Fruit fly (Drosophila melanogaster) whole organism, embryonic: ENCODE measurements around the gene CG14352.

Experiments
- Adf1 ChIP-seq: fragments of 200-800 bp; sonication (Bioruptor generic); IDR thresholded peaks from 2 replicates; pipeline ENCODE4 v1.3.6; 2022; ENCODE audit warnings: missing biosample characterization, missing genetic modification characterization
- Atf6 ChIP-seq: fragments of 200-800 bp; sonication (Bioruptor generic); IDR thresholded peaks from 2 replicates; pipeline ENCODE4 v1.3.6; 2022; ENCODE audit warnings: missing biosample characterization, missing genetic modification characterization
- B-H2 ChIP-seq: fragments of 200-800 bp; sonication (Bioruptor generic); optimal IDR thresholded peaks from 2 replicates; lab custom pipeline; 2018; ENCODE audit warnings: missing biosample characterization, mild to moderate bottlenecking, missing genetic modification characterization
- CG10543 ChIP-seq: fragments of 200-800 bp; sonication (Bioruptor generic); optimal IDR thresholded peaks from 3 replicates; lab custom pipeline; 2017; ENCODE audit warnings: missing biosample characterization, mild to moderate bottlenecking, missing genetic modification characterization, moderate library complexity
- CG11723 ChIP-seq: fragments of 200-800 bp; sonication (Bioruptor generic); optimal IDR thresholded peaks from 2 replicates; lab custom pipeline; 2017; ENCODE audit warnings: missing biosample characterization, mild to moderate bottlenecking, missing genetic modification characterization
- CG12236 ChIP-seq: fragments of 200-800 bp; sonication (Bioruptor generic); optimal IDR thresholded peaks from 2 replicates; lab custom pipeline; 2016; ENCODE audit warnings: missing biosample characterization, missing genetic modification characterization
- CG13424 ChIP-seq: fragments of 200-800 bp; sonication (Bioruptor generic); optimal IDR thresholded peaks from 2 replicates; lab custom pipeline; 2019; ENCODE audit warnings: missing biosample characterization, mild to moderate bottlenecking, missing genetic modification characterization, moderate library complexity
- CG16815 ChIP-seq: fragments of 200-800 bp; sonication (Bioruptor generic); optimal IDR thresholded peaks from 3 replicates; lab custom pipeline; 2017; ENCODE audit warnings: missing biosample characterization, mild to moderate bottlenecking, missing genetic modification characterization
- CG17385 ChIP-seq: fragments of 200-800 bp; sonication (Bioruptor generic); optimal IDR thresholded peaks from 3 replicates; lab custom pipeline; 2018; ENCODE audit warnings: missing biosample characterization, mild to moderate bottlenecking, missing genetic modification characterization
- CG1832 ChIP-seq: fragments of 200-800 bp; sonication (Bioruptor generic); optimal IDR thresholded peaks from 2 replicates; lab custom pipeline; 2017; ENCODE audit warnings: missing biosample characterization, mild to moderate bottlenecking, missing genetic modification characterization, inconsistent platforms
- CG2120 ChIP-seq: fragments of 200-800 bp; sonication (Bioruptor generic); optimal IDR thresholded peaks from 3 replicates; lab custom pipeline; 2016; ENCODE audit warnings: missing biosample characterization, missing genetic modification characterization
- CG4730 ChIP-seq: fragments of 200-800 bp; sonication (Bioruptor generic); IDR thresholded peaks from 2 replicates; pipeline ENCODE4 v1.3.6; 2022; ENCODE audit warnings: missing biosample characterization, missing genetic modification characterization
- CG7556 ChIP-seq: fragments of 200-800 bp; sonication (Bioruptor generic); optimal IDR thresholded peaks from 2 replicates; lab custom pipeline; 2017; ENCODE audit warnings: missing biosample characterization, mild to moderate bottlenecking, missing genetic modification characterization
- CG7839 ChIP-seq: fragments of 200-800 bp; sonication (Bioruptor generic); optimal IDR thresholded peaks from 3 replicates; lab custom pipeline; 2018; ENCODE audit warnings: missing biosample characterization, mild to moderate bottlenecking, missing genetic modification characterization, moderate library complexity
- CG7963 ChIP-seq: fragments of 200-800 bp; sonication (Bioruptor generic); IDR thresholded peaks from 3 replicates; pipeline ENCODE4 v1.3.6; 2022; ENCODE audit warnings: missing biosample characterization, missing genetic modification characterization; ENCODE audit not compliant: partially characterized antibody
- CG8924 ChIP-seq: fragments of 200-800 bp; optimal IDR thresholded peaks from 3 replicates; lab custom pipeline; 2019; ENCODE audit warnings: missing biosample characterization, mild to moderate bottlenecking, missing genetic modification characterization, moderate library complexity
- CkIIα-i1 ChIP-seq: fragments of 200-800 bp; sonication (Bioruptor generic); IDR thresholded peaks from 2 replicates; pipeline ENCODE4 v1.3.6; 2022; ENCODE audit warnings: missing biosample characterization, missing genetic modification characterization
- CrebB ChIP-seq: fragments of 200-800 bp; sonication (Bioruptor generic); optimal IDR thresholded peaks from 3 replicates; lab custom pipeline; 2018; ENCODE audit warnings: missing biosample characterization, mild to moderate bottlenecking, missing genetic modification characterization
- Dip3 ChIP-seq: fragments of 200-800 bp; sonication (Bioruptor generic); optimal IDR thresholded peaks from 3 replicates; lab custom pipeline; 2016; ENCODE audit warnings: missing biosample characterization, missing genetic modification characterization
- HLH4C ChIP-seq: fragments of 200-800 bp; sonication (Bioruptor generic); IDR thresholded peaks from 3 replicates; pipeline ENCODE4 v1.3.6; 2022; ENCODE audit warnings: missing biosample characterization, missing genetic modification characterization; ENCODE audit not compliant: partially characterized antibody
- Hand ChIP-seq: fragments of 200-800 bp; sonication (Bioruptor generic); optimal IDR thresholded peaks from 2 replicates; lab custom pipeline; 2017; ENCODE audit warnings: mild to moderate bottlenecking, missing biosample characterization, missing genetic modification reagents, missing genetic modification characterization
- Hr3 ChIP-seq: fragments of 200-800 bp; sonication (Bioruptor generic); optimal IDR thresholded peaks from 3 replicates; lab custom pipeline; 2016; ENCODE audit warnings: missing biosample characterization, missing genetic modification characterization
- Jarid2 ChIP-seq: fragments of 200-800 bp; sonication (Bioruptor generic); optimal IDR thresholded peaks from 3 replicates; lab custom pipeline; 2017; ENCODE audit warnings: mild to moderate bottlenecking, missing biosample characterization, missing genetic modification reagents, missing genetic modification characterization
- Ravus ChIP-seq: fragments of 200-800 bp; sonication (Bioruptor generic); IDR thresholded peaks from 2 replicates; pipeline ENCODE4 v1.3.6; 2022; ENCODE audit warnings: missing biosample characterization, missing genetic modification characterization
- Six4 ChIP-seq: fragments of 200-800 bp; sonication (Bioruptor generic); optimal IDR thresholded peaks from 2 replicates; lab custom pipeline; 2016; ENCODE audit warnings: missing biosample characterization, missing genetic modification characterization
- Taf1 ChIP-seq: fragments of 200-800 bp; sonication (Bioruptor generic); IDR thresholded peaks from 2 replicates; pipeline ENCODE4 v1.3.6; 2022; ENCODE audit warnings: missing biosample characterization, missing genetic modification characterization
- Trl ChIP-seq, 3 experiments: fragments of >200 bp in 2 of 3; fragments of 200-800 bp in 1 of 3; sonication (Bioruptor generic) in 1 of 3; optimal IDR thresholded peaks; 2 replicates in 1 of 3; 3 replicates in 2 of 3; lab custom pipeline; 2016 to 2017; ENCODE audit warnings: missing biosample characterization in 1 of 3, missing genetic modification characterization in 1 of 3
- abd-A ChIP-seq: fragments of 200-800 bp; sonication (Bioruptor generic); optimal IDR thresholded peaks from 3 replicates; lab custom pipeline; 2019; ENCODE audit warnings: missing biosample characterization, mild to moderate bottlenecking, missing genetic modification characterization, moderate library complexity
- ase ChIP-seq: fragments of 200-800 bp; sonication (Bioruptor generic); IDR thresholded peaks from 3 replicates; pipeline ENCODE4 v1.3.6; 2022; ENCODE audit warnings: missing biosample characterization, missing genetic modification characterization
- ash1 ChIP-seq: fragments of 200-800 bp; sonication (Bioruptor generic); optimal IDR thresholded peaks from 2 replicates; lab custom pipeline; 2018; ENCODE audit warnings: missing biosample characterization, mild to moderate bottlenecking, missing genetic modification characterization
- bab2 ChIP-seq: fragments of 200-800 bp; sonication (Bioruptor generic); optimal IDR thresholded peaks from 2 replicates; lab custom pipeline; 2016; ENCODE audit warnings: missing biosample characterization, missing genetic modification characterization
- cato ChIP-seq: fragments of 200-800 bp; sonication (Bioruptor generic); optimal IDR thresholded peaks from 2 replicates; lab custom pipeline; 2016; ENCODE audit warnings: missing biosample characterization, missing genetic modification characterization, borderline replicate concordance
- chinmo ChIP-seq: fragments of 200-800 bp; sonication (Bioruptor generic); IDR thresholded peaks from 4 replicates; pipeline ENCODE4 v1.3.6; 2022; ENCODE audit warnings: missing biosample characterization, missing genetic modification characterization; ENCODE audit not compliant: partially characterized antibody
- crol ChIP-seq: fragments of 200-800 bp; sonication (Bioruptor generic); IDR thresholded peaks from 2 replicates; pipeline ENCODE4 v1.3.6; 2022; ENCODE audit warnings: missing biosample characterization, missing genetic modification characterization
- fd3F ChIP-seq: fragments of 200-800 bp; sonication (Bioruptor generic); optimal IDR thresholded peaks from 2 replicates; lab custom pipeline; 2018; ENCODE audit warnings: missing biosample characterization, mild to moderate bottlenecking, missing genetic modification characterization, moderate library complexity
- fd64A ChIP-seq: fragments of 200-800 bp; sonication (Bioruptor generic); optimal IDR thresholded peaks from 3 replicates; lab custom pipeline; 2018; ENCODE audit warnings: missing biosample characterization, mild to moderate bottlenecking, missing genetic modification characterization
- gsb ChIP-seq: fragments of 200-800 bp; sonication (Bioruptor generic); IDR thresholded peaks from 2 replicates; pipeline ENCODE4 v1.3.6; 2022; ENCODE audit warnings: missing biosample characterization, missing genetic modification characterization
- ken ChIP-seq: fragments of 200-800 bp; sonication (Bioruptor generic); IDR thresholded peaks from 3 replicates; pipeline ENCODE4 v1.3.6; 2022; ENCODE audit warnings: missing biosample characterization, missing genetic modification characterization
- lbe ChIP-seq: fragments of 200-800 bp; sonication (Bioruptor generic); optimal IDR thresholded peaks from 2 replicates; lab custom pipeline; 2016; ENCODE audit warnings: missing biosample characterization, mild to moderate bottlenecking, missing genetic modification characterization
- luna ChIP-seq: fragments of 200-800 bp; sonication (Bioruptor generic); optimal IDR thresholded peaks from 2 replicates; lab custom pipeline; 2016; ENCODE audit warnings: missing biosample characterization, missing genetic modification characterization
- maf-S ChIP-seq: fragments of 200-800 bp; sonication (Bioruptor generic); optimal IDR thresholded peaks from 2 replicates; lab custom pipeline; 2016; ENCODE audit warnings: missing biosample characterization, missing genetic modification characterization
- nerfin-1 ChIP-seq: fragments of 200-800 bp; sonication (Bioruptor generic); optimal IDR thresholded peaks from 3 replicates; lab custom pipeline; 2019; ENCODE audit warnings: missing biosample characterization, mild to moderate bottlenecking, missing genetic modification characterization, moderate library complexity
- pfk ChIP-seq: fragments of 200-800 bp; sonication (Bioruptor generic); optimal IDR thresholded peaks from 2 replicates; lab custom pipeline; 2018; ENCODE audit warnings: missing biosample characterization, mild to moderate bottlenecking, missing genetic modification characterization, moderate library complexity
- pros ChIP-seq: fragments of 200-800 bp; sonication (Bioruptor generic); optimal IDR thresholded peaks from 3 replicates; lab custom pipeline; 2019; ENCODE audit warnings: missing biosample characterization, mild to moderate bottlenecking, missing genetic modification characterization, moderate library complexity
- slbo ChIP-seq: fragments of 200-800 bp; sonication (Bioruptor generic); IDR thresholded peaks from 2 replicates; pipeline ENCODE4 v1.3.6; 2022; ENCODE audit warnings: missing biosample characterization, missing genetic modification characterization
- so ChIP-seq: fragments of 200-800 bp; sonication (Bioruptor generic); IDR thresholded peaks from 3 replicates; pipeline ENCODE4 v1.3.6; 2022; ENCODE audit warnings: missing biosample characterization, missing genetic modification characterization
- ssp ChIP-seq: fragments of 200-800 bp; sonication (Bioruptor generic); IDR thresholded peaks from 2 replicates; pipeline ENCODE4 v1.3.6; 2022; ENCODE audit warnings: missing biosample characterization, missing genetic modification characterization
- tio ChIP-seq: fragments of 200-800 bp; sonication (Bioruptor generic); optimal IDR thresholded peaks from 2 replicates; lab custom pipeline; 2017; ENCODE audit warnings: missing biosample characterization, missing genetic modification characterization, inconsistent platforms

The CG14352 gene

DNA sequence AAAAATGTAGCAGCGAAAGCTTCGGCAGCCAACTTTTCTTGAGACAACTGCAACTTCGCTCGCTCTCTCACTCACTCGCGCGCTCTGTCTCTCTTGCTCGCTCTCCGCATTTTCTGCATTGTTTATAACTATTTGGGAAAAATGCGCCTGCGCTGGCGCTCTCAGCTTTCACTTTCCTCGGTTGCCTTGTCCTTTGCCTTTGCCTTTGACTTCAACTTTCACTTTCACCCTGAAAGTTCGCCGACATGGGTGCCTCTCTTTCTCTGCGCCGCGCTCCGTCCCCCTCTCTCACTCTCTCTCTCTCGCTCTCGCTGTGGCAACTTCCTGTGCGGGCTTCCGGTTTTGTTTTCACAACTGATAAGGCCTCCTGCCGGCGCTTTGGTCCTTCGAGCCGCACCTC lies 6.5 kb downstream of the CG14352 start (continued):
- TF ChIP-seq CG16815 (GFP tag; lab: Kevin White, UChicago) (no peak), pros (GFP tag; lab: Kevin White, UChicago) (peak; percentile 53), CG10543 (GFP tag; lab: Kevin White, UChicago) (no peak), CG2120 (GFP tag; lab: Kevin White, UChicago) (no peak), CrebB (tag; lab: Kevin White, UChicago) (no peak), CG7839 (tag; lab: Kevin White, UChicago) (no peak), bab2 (GFP tag; lab: Kevin White, UChicago) (no peak), Trl (optimal IDR thresholded peaks at IDR 0.05; lab: Kevin White, UChicago) (peak; percentile 59 to 79), Trl (GFP tag; optimal IDR thresholded peaks at IDR 0.05; lab: Kevin White, UChicago) (no peak), luna (GFP tag; lab: Kevin White, UChicago) (no peak), CG8924 (tag; lab: Kevin White, UChicago) (no peak), fd64A (GFP tag; lab: Kevin White, UChicago) (no peak), slbo (GFP tag; lab: Robert Waterston, UW) (0 out of 2 replicates have a peak, but pooled peaks have one; percentile 6), CG1832 (GFP tag; lab: Kevin White, UChicago) (peak; percentile 63)

DNA sequence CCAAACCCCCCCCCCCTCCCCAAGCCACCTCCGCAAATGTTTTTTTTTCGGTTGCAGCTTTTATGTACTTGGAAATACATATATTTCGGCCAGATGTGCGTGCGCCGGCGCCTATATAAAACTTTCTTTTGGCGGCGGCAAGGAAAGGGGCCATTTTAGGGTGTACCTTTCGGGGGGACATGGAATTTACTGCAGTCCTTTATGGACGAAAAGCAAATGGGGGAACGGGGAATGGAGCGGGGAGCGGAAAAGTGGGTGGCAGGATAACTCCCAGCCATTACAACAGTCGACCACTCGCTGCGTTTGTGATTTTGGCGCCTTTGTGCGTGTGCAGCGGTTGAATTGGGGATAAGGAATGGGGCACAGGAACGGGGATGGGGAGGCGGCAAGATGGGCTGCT lies 7.5 kb downstream of the CG14352 start:
- TF ChIP-seq HLH4C (GFP tag; lab: Robert Waterston, UW) (no peak), fd3F (GFP tag; lab: Kevin White, UChicago) (no peak), crol (GFP tag; lab: Robert Waterston, UW) (peak; percentile 91), chinmo (peak; percentile 86), abd-A (tag; lab: Kevin White, UChicago) (peak; percentile 90), Adf1 (GFP tag; lab: Robert Waterston, UW) (peak; percentile 17; the same call in 1 of the 2 replicates)
- TF ChIP-seq, all 482 proteins: peak for 4

DNA sequence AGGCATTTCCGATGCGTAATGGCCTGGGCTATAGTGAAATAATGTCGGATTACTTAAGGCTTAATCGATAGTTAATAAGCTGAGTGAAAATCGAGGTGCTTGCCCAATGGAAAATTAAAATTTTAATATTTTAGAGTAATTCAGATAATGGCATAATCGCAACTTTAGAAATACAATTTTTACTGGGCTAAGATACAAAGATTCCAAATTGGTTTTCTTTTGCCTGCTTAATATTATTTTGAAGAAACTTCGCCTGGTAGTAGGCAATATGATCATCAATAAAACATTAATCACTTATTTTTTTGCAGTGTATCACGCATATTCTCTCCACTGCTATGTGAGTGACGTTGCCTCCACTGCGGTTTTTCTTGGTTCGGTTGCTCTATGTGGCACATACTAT lies 8.0 kb downstream of the CG14352 start:
- no peak for TF ChIP-seq Ravus
- TF ChIP-seq maf-S (GFP tag; lab: Kevin White, UChicago), result no peak
- TF ChIP-seq Hand (GFP tag; lab: Kevin White, UChicago), result peak; percentile 57
- TF ChIP-seq so (GFP tag; lab: Robert Waterston, UW), result no peak
- no peak for TF ChIP-seq CG4730
- TF ChIP-seq ash1 (GFP tag; lab: Kevin White, UChicago), result no peak
- TF ChIP-seq Dip3, result no peak
- TF ChIP-seq Hr3, result no peak
- no peak for TF ChIP-seq cato (GFP tag; lab: Kevin White, UChicago)
- TF ChIP-seq Taf1 (GFP tag; lab: Robert Waterston, UW), result no peak
- peak; percentile 41 for TF ChIP-seq CG17385 (GFP tag; lab: Kevin White, UChicago)
- peak; percentile 46 for TF ChIP-seq tio (GFP tag; lab: Kevin White, UChicago)
- TF ChIP-seq CG13424 (tag; lab: Kevin White, UChicago), result peak; percentile 26
- no peak for TF ChIP-seq B-H2 (GFP tag; lab: Kevin White, UChicago)
- no peak for TF ChIP-seq CkIIα-i1
- TF ChIP-seq ken (GFP tag; lab: Robert Waterston, UW), result no peak
- no peak for TF ChIP-seq gsb (GFP tag; lab: Robert Waterston, UW)
- no peak for TF ChIP-seq ase (GFP tag; lab: Robert Waterston, UW)
- no peak for TF ChIP-seq Atf6 (GFP tag; lab: Robert Waterston, UW)
- TF ChIP-seq Six4 (GFP tag; lab: Kevin White, UChicago), result no peak
- no peak for TF ChIP-seq Jarid2 (GFP tag; lab: Kevin White, UChicago)
- TF ChIP-seq CG12236 (GFP tag; lab: Kevin White, UChicago), result no peak
- TF ChIP-seq lbe (GFP tag; lab: Kevin White, UChicago), result no peak
- TF ChIP-seq nerfin-1 (tag; lab: Kevin White, UChicago), result peak; percentile 7
- no peak for TF ChIP-seq CG11723 (GFP tag; lab: Kevin White, UChicago)
- TF ChIP-seq ssp, result no peak
- no peak for TF ChIP-seq CG7963 (GFP tag; lab: Robert Waterston, UW)
- TF ChIP-seq CG7556, result peak; percentile 67
- no peak for TF ChIP-seq pfk (GFP tag; lab: Kevin White, UChicago)
